Worm (Caenorhabditis elegans) whole organism, mixed stage, embryonic: ENCODE data around the gene daf-12.

ENCODE experiments used
- M03D4.4 ChIP-seq: sonication (generic microtip); optimal IDR thresholded peaks from 2 replicates; lab custom pipeline; 2017; ENCODE audit warnings: mild to moderate bottlenecking, missing genetic modification characterization, missing compliant biosample characterization
- bed-3 ChIP-seq: fragments of 200-800 bp; sonication (Bioruptor generic); optimal IDR thresholded peaks from 3 replicates; lab custom pipeline; 2018; ENCODE audit warnings: mild to moderate bottlenecking, missing genetic modification characterization, moderate library complexity, missing compliant biosample characterization
- ceh-39 ChIP-seq: fragments of 150-350 bp; optimal IDR thresholded peaks from 2 replicates; lab custom pipeline; 2014; ENCODE audit warnings: missing biosample characterization, missing genetic modification characterization
- ceh-43 ChIP-seq: fragments of 200-800 bp; sonication (Bioruptor generic); optimal IDR thresholded peaks from 2 replicates; lab custom pipeline; 2018; ENCODE audit warnings: mild to moderate bottlenecking, missing genetic modification characterization, moderate library complexity, missing compliant biosample characterization
- ceh-83 ChIP-seq: fragments of 200-800 bp; sonication (Bioruptor generic); optimal IDR thresholded peaks from 2 replicates; lab custom pipeline; 2018; ENCODE audit warnings: mild to moderate bottlenecking, missing genetic modification characterization, missing compliant biosample characterization
- cnd-1 ChIP-seq: fragments of 200-800 bp; sonication (Bioruptor generic); optimal IDR thresholded peaks from 2 replicates; lab custom pipeline; 2018; ENCODE audit warnings: mild to moderate bottlenecking, missing genetic modification characterization, missing compliant biosample characterization
- drap-1 ChIP-seq: fragments of 200-800 bp; sonication (Bioruptor generic); optimal IDR thresholded peaks from 3 replicates; lab custom pipeline; 2018; ENCODE audit warnings: mild to moderate bottlenecking, missing genetic modification characterization, missing compliant biosample characterization
- elt-1 ChIP-seq: sonication (generic microtip); optimal IDR thresholded peaks from 2 replicates; lab custom pipeline; 2017; ENCODE audit warnings: missing genetic modification characterization, mild to moderate bottlenecking, missing compliant biosample characterization, antibody characterized with exemption, moderate library complexity, borderline replicate concordance; ENCODE audit not compliant: insufficient read depth
- elt-3 ChIP-seq: fragments of 150-350 bp; optimal IDR thresholded peaks from 2 replicates; lab custom pipeline; 2014; ENCODE audit warnings: missing biosample characterization, missing genetic modification characterization
- flh-1 ChIP-seq: fragments of 200-800 bp; sonication (Bioruptor generic); optimal IDR thresholded peaks from 2 replicates; lab custom pipeline; 2018; ENCODE audit warnings: mild to moderate bottlenecking, missing genetic modification characterization, moderate library complexity, missing compliant biosample characterization
- ham-2 ChIP-seq: fragments of 200-800 bp; sonication (Bioruptor generic); optimal IDR thresholded peaks from 2 replicates; lab custom pipeline; 2018; ENCODE audit warnings: mild to moderate bottlenecking, missing genetic modification characterization, missing compliant biosample characterization
- hlh-1 ChIP-seq: fragments of 150-350 bp; optimal IDR thresholded peaks from 2 replicates; lab custom pipeline; 2014; ENCODE audit warnings: missing biosample characterization, missing genetic modification reagents, missing genetic modification characterization
- lin-13 ChIP-seq: fragments of 150-350 bp; optimal IDR thresholded peaks from 2 replicates; lab custom pipeline; 2014; ENCODE audit warnings: missing biosample characterization, missing genetic modification characterization
- lsy-2 ChIP-seq: fragments of 150-350 bp; optimal IDR thresholded peaks from 2 replicates; lab custom pipeline; 2014; ENCODE audit warnings: missing biosample characterization, missing genetic modification characterization
- mab-5 ChIP-seq: fragments of 150-350 bp; optimal IDR thresholded peaks from 2 replicates; lab custom pipeline; 2014; ENCODE audit warnings: missing biosample characterization, missing genetic modification characterization
- mep-1 ChIP-seq: fragments of 150-350 bp; optimal IDR thresholded peaks from 2 replicates; lab custom pipeline; 2017; ENCODE audit warnings: missing biosample characterization, missing genetic modification reagents, missing genetic modification characterization, inconsistent platforms
- mls-2 ChIP-seq: sonication (generic microtip); optimal IDR thresholded peaks from 2 replicates; lab custom pipeline; 2016; ENCODE audit warnings: mild to moderate bottlenecking, missing genetic modification characterization, moderate library complexity, missing compliant biosample characterization
- nhr-2 ChIP-seq: fragments of 150-350 bp; optimal IDR thresholded peaks from 2 replicates; lab custom pipeline; 2014; ENCODE audit warnings: missing biosample characterization, missing genetic modification characterization
- nhr-237 ChIP-seq: fragments of 150-350 bp; optimal IDR thresholded peaks from 2 replicates; lab custom pipeline; 2014; ENCODE audit warnings: missing biosample characterization, missing genetic modification characterization
- nhr-28 ChIP-seq: fragments of 150-350 bp; optimal IDR thresholded peaks from 2 replicates; lab custom pipeline; 2014; ENCODE audit warnings: missing biosample characterization, missing genetic modification characterization
- nhr-76 ChIP-seq: sonication (generic microtip); optimal IDR thresholded peaks from 2 replicates; lab custom pipeline; 2017; ENCODE audit warnings: missing biosample characterization, missing genetic modification characterization
- pha-4 ChIP-seq: fragments of 150-350 bp; optimal IDR thresholded peaks from 2 replicates; lab custom pipeline; 2018; ENCODE audit warnings: missing biosample characterization, missing genetic modification reagents, missing genetic modification characterization
- sem-2 ChIP-seq: fragments of 200-800 bp; sonication (Bioruptor generic); optimal IDR thresholded peaks from 2 replicates; lab custom pipeline; 2018; ENCODE audit warnings: mild to moderate bottlenecking, missing genetic modification characterization, missing compliant biosample characterization
- snpc-4 ChIP-seq: fragments of 150-350 bp; optimal IDR thresholded peaks from 2 replicates; lab custom pipeline; 2014; ENCODE audit warnings: missing biosample characterization, missing genetic modification characterization
- sptf-1 ChIP-seq: sonication (generic microtip); optimal IDR thresholded peaks from 2 replicates; lab custom pipeline; 2017; ENCODE audit warnings: mild to moderate bottlenecking, missing genetic modification characterization, moderate library complexity, missing compliant biosample characterization
- tbx-8 ChIP-seq: fragments of 200-800 bp; sonication (Bioruptor generic); optimal IDR thresholded peaks from 2 replicates; lab custom pipeline; 2018; ENCODE audit warnings: mild to moderate bottlenecking, missing genetic modification characterization, moderate library complexity, missing compliant biosample characterization
- unc-120 ChIP-seq: sonication (generic microtip); optimal IDR thresholded peaks from 2 replicates; lab custom pipeline; 2017; ENCODE audit warnings: missing genetic modification characterization, missing compliant biosample characterization; ENCODE audit not compliant: poor library complexity, severe bottlenecking
- unc-39 ChIP-seq: fragments of 150-350 bp; optimal IDR thresholded peaks from 2 replicates; lab custom pipeline; 2014; ENCODE audit warnings: missing biosample characterization, missing genetic modification characterization
- unc-62 ChIP-seq: fragments of 150-350 bp; optimal IDR thresholded peaks from 2 replicates; lab custom pipeline; 2014; ENCODE audit warnings: missing biosample characterization, missing genetic modification reagents, missing genetic modification characterization
- zip-8 ChIP-seq: fragments of 150-350 bp; optimal IDR thresholded peaks from 2 replicates; lab custom pipeline; 2014; ENCODE audit warnings: missing biosample characterization, missing genetic modification characterization
- ztf-11 ChIP-seq: fragments of 150-350 bp; optimal IDR thresholded peaks from 2 replicates; lab custom pipeline; 2014; ENCODE audit warnings: missing biosample characterization, missing genetic modification characterization

The daf-12 gene

DNA sequence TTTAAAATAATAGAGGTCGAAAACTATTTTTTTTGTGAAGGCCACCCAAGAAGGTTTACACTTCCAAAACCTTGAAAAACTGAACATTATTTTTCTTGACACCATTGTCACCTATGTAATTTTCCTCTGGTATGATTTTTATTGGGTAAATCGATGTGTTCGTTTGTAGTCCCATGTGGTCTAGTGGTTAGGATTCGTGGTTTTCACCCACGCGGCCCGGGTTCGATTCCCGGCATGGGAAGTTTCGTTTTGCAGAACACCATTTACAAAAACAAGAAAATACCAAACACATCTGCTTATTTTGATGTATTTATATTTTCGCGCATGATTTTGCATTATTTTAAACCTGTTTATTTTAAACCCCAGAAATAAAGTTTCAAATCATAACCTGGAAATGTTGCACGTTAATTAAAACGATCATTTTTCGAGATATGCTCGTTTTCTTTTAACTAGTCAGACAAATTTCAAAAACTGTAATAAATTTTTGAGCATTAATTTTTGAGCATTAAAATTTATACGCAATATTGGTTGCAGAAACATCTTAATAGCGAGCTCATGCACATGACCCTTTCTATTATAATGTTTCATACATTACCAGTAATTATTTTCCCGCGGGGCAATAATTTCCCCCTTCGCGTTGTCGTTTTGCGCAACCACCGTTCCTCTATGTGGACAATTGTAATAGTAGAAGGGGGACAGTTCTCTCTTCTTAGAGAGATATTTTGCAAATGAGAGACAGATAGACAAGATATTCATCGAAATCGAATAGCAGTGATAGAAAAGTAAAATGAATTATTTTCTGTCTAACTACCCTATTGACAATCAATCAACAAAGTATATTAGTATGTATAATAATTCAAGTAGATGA is 31.9 kb downstream of the daf-12 start:
- TF ChIP-seq zip-8 (tag; lab: Kevin White, UChicago) (peak; percentile 55), mls-2 (no peak), ham-2 (GFP tag; lab: Kevin White, UChicago) (no peak), hlh-1 (tag; lab: Kevin White, UChicago) (no peak), nhr-28 (tag; lab: Kevin White, UChicago) (no peak), unc-39 (no peak), nhr-76 (no peak), ztf-11 (tag; lab: Kevin White, UChicago) (no peak)

DNA sequence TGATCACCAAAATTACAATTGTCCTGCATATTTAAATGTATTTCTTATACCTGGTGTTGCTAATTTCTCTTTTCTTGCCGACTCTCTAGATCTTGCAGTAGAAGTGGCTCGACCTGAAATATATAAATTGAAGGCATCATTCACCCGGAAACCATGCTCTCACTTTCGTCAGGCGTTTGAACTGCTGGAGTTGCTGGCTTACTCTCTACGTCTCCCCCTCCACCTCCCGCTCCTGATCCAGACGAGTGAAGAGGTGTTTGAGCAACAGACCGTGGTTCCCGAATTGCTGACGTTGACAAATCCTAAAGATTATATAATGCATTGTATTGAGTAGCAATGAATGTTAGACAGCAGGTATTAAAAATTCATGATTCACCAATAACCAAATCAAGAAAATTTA is 34.5 kb downstream of the daf-12 start:
- TF ChIP-seq ceh-83 (no peak), elt-1 (no peak), sptf-1 (tag; lab: Kevin White, UChicago) (no peak), mls-2 (no peak), unc-62 (GFP tag; lab: Kevin White, UChicago) (no peak), mab-5 (tag; lab: Kevin White, UChicago) (no peak), M03D4.4 (tag; lab: Kevin White, UChicago) (no peak), zip-8 (tag; lab: Kevin White, UChicago) (no peak), lin-13 (tag; lab: Kevin White, UChicago) (no peak), sem-2 (GFP tag; lab: Kevin White, UChicago) (no peak), nhr-237 (tag; lab: Kevin White, UChicago) (no peak), ham-2 (GFP tag; lab: Kevin White, UChicago) (no peak), flh-1 (GFP tag; lab: Kevin White, UChicago) (no peak), nhr-76 (no peak), nhr-2 (tag; lab: Kevin White, UChicago) (no peak), ceh-39 (tag; lab: Kevin White, UChicago) (no peak), pha-4 (tag; lab: Kevin White, UChicago) (no peak)

DNA sequence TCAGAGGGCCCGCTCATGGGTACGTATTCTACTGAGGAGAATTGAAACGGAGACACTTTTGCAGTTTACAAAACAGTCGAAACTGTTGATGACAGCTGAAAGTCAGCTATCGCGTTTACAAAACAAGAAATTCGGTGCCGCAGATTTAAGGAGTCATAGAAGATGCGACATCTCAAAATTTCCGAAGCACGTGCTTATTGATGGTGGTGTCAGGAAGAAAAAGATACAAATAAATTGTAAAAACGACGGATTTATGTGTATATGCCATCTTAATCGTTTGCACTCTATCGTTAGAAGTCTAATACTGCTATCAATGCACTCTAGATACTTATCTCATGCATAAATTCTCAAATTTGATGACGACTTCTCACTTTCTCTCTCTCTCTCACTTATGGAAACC is 38.5 kb downstream of the daf-12 start, which contains the start of gene F13E6.2:
Gene F13E6.2 (minus strand): TSS at position 101 of the 400 bp plus-strand sequence.
- TF ChIP-seq ceh-43 (GFP tag; lab: Kevin White, UChicago) (no peak), cnd-1 (tag; lab: Kevin White, UChicago) (no peak), sem-2 (GFP tag; lab: Kevin White, UChicago) (no peak), M03D4.4 (tag; lab: Kevin White, UChicago) (no peak), bed-3 (no peak), ham-2 (GFP tag; lab: Kevin White, UChicago) (no peak), snpc-4 (tag; lab: Kevin White, UChicago) (no peak), unc-120 (tag; lab: Kevin White, UChicago) (no peak), lsy-2 (tag; lab: Kevin White, UChicago) (no peak), ztf-11 (tag; lab: Kevin White, UChicago) (no peak), nhr-76 (no peak), tbx-8 (GFP tag; lab: Kevin White, UChicago) (no peak), sptf-1 (tag; lab: Kevin White, UChicago) (no peak), ceh-83 (no peak)
- TF ChIP-seq, all 35 proteins: peak for 0

DNA sequence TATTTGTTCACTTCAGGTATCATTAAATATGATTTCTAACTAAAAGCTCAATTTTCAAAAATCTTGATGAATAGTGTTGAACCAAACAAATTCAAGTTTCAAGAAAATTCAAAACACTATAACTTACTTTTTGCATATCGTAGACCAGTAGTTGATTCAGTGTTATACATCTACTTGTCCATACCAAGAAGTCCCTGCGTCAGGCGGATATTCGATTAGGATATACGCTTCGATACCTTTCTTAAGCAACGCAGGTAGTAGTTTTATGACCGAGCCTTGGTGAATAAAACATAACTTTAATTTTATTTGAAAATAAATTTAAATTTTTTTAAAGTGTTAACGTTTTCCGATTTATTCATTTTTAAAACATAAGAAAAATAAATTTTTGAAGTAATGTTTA is 39.7 kb downstream of the daf-12 start:
- TF ChIP-seq snpc-4 (tag; lab: Kevin White, UChicago) (no peak), nhr-237 (tag; lab: Kevin White, UChicago) (no peak), cnd-1 (tag; lab: Kevin White, UChicago) (no peak), sptf-1 (tag; lab: Kevin White, UChicago) (no peak), mep-1 (tag; lab: Kevin White, UChicago) (no peak), tbx-8 (GFP tag; lab: Kevin White, UChicago) (no peak), elt-3 (tag; lab: Kevin White, UChicago) (no peak), lsy-2 (tag; lab: Kevin White, UChicago) (no peak), nhr-2 (tag; lab: Kevin White, UChicago) (no peak), flh-1 (GFP tag; lab: Kevin White, UChicago) (no peak), drap-1 (GFP tag; lab: Kevin White, UChicago) (no peak)
- TF ChIP-seq, all 35 proteins: peak for 0
